Worm (Caenorhabditis elegans): ENCODE results near the gene daf-3.

The daf-3 gene

DNA sequence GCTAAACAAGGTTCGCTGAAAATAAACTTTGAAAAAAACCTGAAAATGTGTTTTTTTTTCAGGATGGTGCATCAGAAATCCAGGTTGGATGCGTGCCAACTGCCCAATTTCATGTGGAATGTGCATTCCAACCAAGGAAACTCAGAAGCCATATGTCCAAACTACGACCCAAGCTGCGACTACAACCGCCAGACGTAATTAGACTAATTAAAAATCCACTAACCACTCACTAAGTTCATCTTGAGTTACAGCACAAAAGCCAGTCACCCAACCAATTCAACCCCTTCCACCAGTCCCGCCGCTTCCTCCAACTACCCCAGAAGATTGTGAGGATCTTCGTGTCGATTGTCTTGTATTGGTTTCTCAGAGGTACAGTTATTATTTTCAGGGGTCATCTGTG lies 46.0 kb downstream of the daf-3 start:
- no peak for TF ChIP-seq unc-62 (GFP tag; optimal IDR thresholded peaks at IDR 0.05)

DNA sequence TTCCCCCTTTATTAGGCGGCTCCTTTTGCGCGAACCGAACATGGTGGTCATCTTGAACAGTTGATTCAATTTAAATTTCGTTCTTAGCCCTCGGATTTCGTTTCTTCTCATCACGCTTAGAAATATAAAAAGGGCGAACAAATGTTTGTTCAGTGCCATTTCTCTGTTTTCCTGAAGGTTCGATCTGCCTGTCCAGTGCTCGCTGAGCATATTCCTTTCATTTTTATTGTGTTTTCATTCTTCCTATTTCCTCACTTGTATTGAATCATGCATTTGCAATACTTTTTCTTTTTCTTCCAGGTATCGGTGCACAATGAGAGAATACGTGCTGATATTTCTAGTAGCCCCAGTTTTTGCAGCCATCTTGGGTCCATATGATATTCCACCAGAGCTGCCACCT lies 47.9 kb downstream of the daf-3 start, which contains the start of gene nas-15:
Gene nas-15, plus strand, starts transcription at position 301 of the 400 bp plus-strand sequence.
- no peak for TF ChIP-seq unc-62 (GFP tag; optimal IDR thresholded peaks at IDR 0.05)

DNA sequence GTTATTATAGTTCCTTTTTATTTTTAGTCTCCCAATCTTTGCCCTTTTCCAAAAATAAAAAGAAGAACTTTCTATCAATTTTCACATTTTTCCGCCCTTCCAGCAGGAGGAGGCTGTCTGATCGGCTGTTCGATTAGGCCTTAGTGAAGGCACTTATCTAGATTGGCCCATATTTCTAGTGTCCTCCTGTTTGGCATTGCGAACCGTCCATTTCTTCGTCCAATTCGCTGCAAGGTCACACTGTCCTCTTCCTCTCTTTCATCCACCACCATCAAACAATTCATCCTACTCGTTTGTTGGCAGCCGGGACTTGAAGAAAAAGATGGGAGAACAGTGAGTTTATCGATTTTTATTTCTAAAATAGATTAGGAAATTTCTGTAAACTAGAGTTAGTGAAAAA lies 53.1 kb downstream of the daf-3 start, which contains the start of gene T04G9.4:
Gene T04G9.4, plus strand, starts transcription at position 293 of the 400 bp plus-strand sequence.
- TF ChIP-seq unc-62 (GFP tag; optimal IDR thresholded peaks at IDR 0.05), result no peak

DNA sequence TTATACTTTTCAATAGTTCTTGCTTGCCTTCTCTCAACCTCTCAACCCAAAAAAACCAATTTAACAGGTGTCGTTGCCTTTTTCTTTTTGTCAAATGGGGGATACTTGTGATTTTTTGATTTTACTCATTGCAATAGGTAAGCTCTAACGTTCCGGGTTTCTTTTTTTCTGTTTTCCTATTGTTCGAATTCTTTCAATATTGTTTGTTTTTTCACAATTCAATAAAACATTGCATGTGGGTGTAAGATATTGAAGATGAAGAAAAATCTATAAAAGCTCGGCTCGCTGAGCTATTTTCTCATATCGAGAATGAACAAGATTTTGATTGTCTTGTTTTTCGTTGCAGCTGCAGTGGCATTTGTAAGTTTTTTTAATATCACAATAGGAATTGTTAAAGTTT lies 54.7 kb downstream of the daf-3 start, which contains the start of gene T04G9.7:
Gene T04G9.7, plus strand, starts transcription at position 301 of the 400 bp plus-strand sequence.
- TF ChIP-seq unc-62 (GFP tag; optimal IDR thresholded peaks at IDR 0.05), result no peak

DNA sequence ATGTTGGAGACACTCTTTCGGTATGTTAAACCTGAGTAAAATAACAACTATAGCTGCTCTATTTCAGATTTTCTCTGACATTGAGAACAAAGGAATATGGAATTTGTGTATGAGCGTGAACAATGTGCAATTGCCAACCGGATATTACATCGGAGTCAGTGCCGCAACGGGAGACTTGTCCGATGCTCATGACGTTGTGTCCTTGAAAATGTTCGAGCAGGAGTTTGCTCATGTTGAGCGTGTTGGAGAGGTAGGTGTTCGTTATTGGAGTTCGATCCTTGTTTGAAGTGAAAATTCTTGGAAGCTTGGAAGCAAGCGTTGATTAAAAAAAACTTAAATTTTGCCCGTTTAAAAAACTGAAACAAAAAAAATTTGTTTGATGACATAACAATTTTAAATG lies 55.7 kb downstream of the daf-3 start:
- TF ChIP-seq unc-62 (GFP tag; optimal IDR thresholded peaks at IDR 0.05), result no peak

DNA sequence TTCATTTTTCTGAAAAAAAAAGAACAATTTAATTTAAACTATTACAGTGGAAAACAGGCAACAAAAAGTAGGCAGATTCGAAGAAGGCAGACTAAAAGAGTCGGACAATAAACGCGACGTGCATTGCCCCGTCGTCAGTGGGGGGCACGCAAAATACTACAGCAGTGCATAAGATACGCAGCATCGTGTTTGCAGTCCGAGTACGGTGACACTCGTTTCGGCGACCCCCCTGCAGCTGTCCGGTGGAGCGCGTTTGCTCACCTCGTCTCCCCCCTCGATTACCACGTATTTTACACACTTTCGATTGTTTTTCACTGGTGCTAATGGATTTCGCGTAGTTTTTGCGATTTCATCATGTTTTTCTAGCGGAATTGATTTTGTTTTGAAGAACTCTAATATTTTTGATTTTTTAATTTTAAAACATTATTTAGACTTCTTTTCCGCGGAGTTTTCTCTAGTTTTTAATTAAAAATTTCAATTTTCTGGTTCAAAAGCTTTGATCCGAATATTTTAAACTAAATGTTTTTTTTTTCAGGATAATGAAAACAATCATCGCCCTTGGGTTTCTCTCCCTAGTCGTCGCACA lies 57.1 kb downstream of the daf-3 start, which contains the start of the genes trap-2 and ile-2:
Gene trap-2, minus strand, starts transcription at position 9 of the 586 bp plus-strand sequence.
Gene ile-2, plus strand, starts transcription at position 536 of the 586 bp plus-strand sequence.
- TF ChIP-seq unc-62 (GFP tag; optimal IDR thresholded peaks at IDR 0.05), result no peak
